Worm (Caenorhabditis elegans): ENCODE data around the gene Y37H2A.12.

ce11 chrV:18178659-18179058 lies 47.7 kb upstream of the Y37H2A.12 start, which contains the start of gene C31G12.4:
- no peak for TF ChIP-seq pqm-1 (tag; optimal IDR thresholded peaks at IDR 0.05)
- no peak for TF ChIP-seq ces-1 (GFP tag; optimal IDR thresholded peaks at IDR 0.05)
- no peak for TF ChIP-seq ceh-82 (tag; optimal IDR thresholded peaks at IDR 0.05)
- TF ChIP-seq snpc-4 (tag; optimal IDR thresholded peaks at IDR 0.05) = no peak
- no peak for TF ChIP-seq aha-1 (tag; optimal IDR thresholded peaks at IDR 0.05)
- TF ChIP-seq nhr-11 (tag; optimal IDR thresholded peaks at IDR 0.05) = no peak
- TF ChIP-seq hlh-17 (GFP tag; optimal IDR thresholded peaks at IDR 0.05; ENCODE audit: borderline replicate concordance) = no peak
- TF ChIP-seq unc-86 (tag; optimal IDR thresholded peaks at IDR 0.05) = no peak
- no peak for TF ChIP-seq nhr-28 (tag; optimal IDR thresholded peaks at IDR 0.05)
- TF ChIP-seq lir-3 (tag; optimal IDR thresholded peaks at IDR 0.05; ENCODE audit: poor library complexity) = no peak
- TF ChIP-seq lsy-2 (tag; optimal IDR thresholded peaks at IDR 0.05) = no peak
- TF ChIP-seq ama-1 (optimal IDR thresholded peaks at IDR 0.05) = no peak
- no peak for TF ChIP-seq fkh-8 (tag; optimal IDR thresholded peaks at IDR 0.05)
